Worm (Caenorhabditis elegans) whole organism, early embryonic: ENCODE results near the gene Y54F10AM.11.
"Not testable (repeated sequence)": the region's sequence is repeated elsewhere in the genome, so short reads cannot be mapped to it uniquely, and the experiment has no call there.

Experiments
- B0310.2 ChIP-seq: sonication (generic microtip); optimal IDR thresholded peaks from 2 replicates; lab custom pipeline; 2016; ENCODE audit warnings: mild to moderate bottlenecking, missing genetic modification characterization, missing compliant biosample characterization
- F13C5.2 ChIP-seq: sonication (generic microtip); optimal IDR thresholded peaks from 2 replicates; lab custom pipeline; 2017; ENCODE audit warnings: mild to moderate bottlenecking, missing genetic modification characterization, inconsistent platforms, missing compliant biosample characterization
- aly-1 ChIP-seq: sonication (generic microtip); optimal IDR thresholded peaks from 2 replicates; lab custom pipeline; 2016; ENCODE audit warnings: missing genetic modification characterization, missing compliant biosample characterization
- ama-1 ChIP-seq: fragments of 150-350 bp; optimal IDR thresholded peaks from 2 replicates; lab custom pipeline; 2014
- ceh-13 ChIP-seq: fragments of 200-800 bp; sonication (Bioruptor generic); optimal IDR thresholded peaks from 2 replicates; lab custom pipeline; 2018; ENCODE audit warnings: mild to moderate bottlenecking, missing genetic modification characterization, missing compliant biosample characterization
- ceh-36 ChIP-seq: sonication (generic microtip); optimal IDR thresholded peaks from 2 replicates; lab custom pipeline; 2016; ENCODE audit warnings: missing genetic modification characterization, inconsistent platforms, missing compliant biosample characterization
- ets-7 ChIP-seq: sonication (generic microtip); optimal IDR thresholded peaks from 2 replicates; lab custom pipeline; 2016; ENCODE audit warnings: missing genotype, missing genetic modification characterization, missing compliant biosample characterization
- flt-1 ChIP-seq: fragments of 200-800 bp; sonication (Bioruptor generic); IDR thresholded peaks from 2 replicates; pipeline ENCODE4 v1.3.6; 2022; ENCODE audit warnings: missing genetic modification characterization, missing compliant biosample characterization
- hmbx-1 ChIP-seq: sonication (generic microtip); optimal IDR thresholded peaks from 2 replicates; lab custom pipeline; 2016; ENCODE audit warnings: mild to moderate bottlenecking, missing genetic modification characterization, missing compliant biosample characterization
- hmg-4 ChIP-seq: fragments of 200-800 bp; sonication (Bioruptor generic); optimal IDR thresholded peaks from 2 replicates; lab custom pipeline; 2018; ENCODE audit warnings: mild to moderate bottlenecking, missing genetic modification characterization, missing compliant biosample characterization
- hnd-1 ChIP-seq: sonication (generic microtip); optimal IDR thresholded peaks from 2 replicates; lab custom pipeline; 2016; ENCODE audit warnings: missing genetic modification characterization, missing compliant biosample characterization
- pes-1 ChIP-seq: fragments of 200-800 bp; sonication (Bioruptor generic); IDR thresholded peaks from 2 replicates; pipeline ENCODE4 v1.3.6; 2022; ENCODE audit warnings: missing genetic modification reagents, missing genetic modification characterization, missing compliant biosample characterization
- scrt-1 ChIP-seq: fragments of 200-800 bp; sonication (Bioruptor generic); IDR thresholded peaks from 2 replicates; pipeline ENCODE4 v1.3.6; 2022; ENCODE audit warnings: missing genetic modification characterization, missing compliant biosample characterization
- sea-1 ChIP-seq: fragments of 200-800 bp; sonication (Bioruptor generic); conservative IDR thresholded peaks from 2 replicates; pipeline ENCODE4 v1.3.6; 2022; ENCODE audit warnings: missing genetic modification characterization, missing compliant biosample characterization
- tbx-11 ChIP-seq: fragments of 200-800 bp; sonication (Bioruptor generic); IDR thresholded peaks from 2 replicates; pipeline ENCODE4 v1.3.6; 2022; ENCODE audit warnings: missing genetic modification characterization, missing compliant biosample characterization
- tbx-37 ChIP-seq: fragments of 200-800 bp; sonication (Bioruptor generic); conservative IDR thresholded peaks from 2 replicates; pipeline ENCODE4 v1.3.6; 2022; ENCODE audit warnings: missing genetic modification reagents, missing genetic modification characterization, missing compliant biosample characterization
- tra-4 ChIP-seq: sonication (generic microtip); optimal IDR thresholded peaks from 2 replicates; lab custom pipeline; 2017; ENCODE audit warnings: missing genetic modification characterization, missing compliant biosample characterization

Gene Y54F10AM.11

DNA sequence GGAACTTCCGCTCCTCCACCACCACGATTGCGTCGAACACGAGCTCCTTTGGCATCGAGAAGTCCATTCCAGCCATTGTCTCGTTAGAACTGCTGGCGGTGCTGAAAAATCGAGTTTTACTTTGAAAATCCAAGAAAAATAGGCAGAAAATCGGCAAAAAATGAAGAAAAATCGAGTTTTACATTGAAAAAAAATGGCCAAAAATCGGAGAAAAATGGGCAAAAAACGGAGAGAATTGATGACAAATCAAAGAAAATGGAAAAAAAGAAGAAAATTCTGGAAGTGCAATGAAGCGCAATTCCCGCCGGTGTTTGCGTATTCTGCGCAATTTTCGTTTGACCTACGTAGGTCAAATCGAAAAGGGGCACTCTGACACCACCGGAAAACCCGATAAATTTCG, at the start of gene Y54F10AM.11:
Gene Y54F10AM.11 (minus strand): TSS at position 101 of the 400 bp plus-strand sequence.
- TF ChIP-seq ceh-13 (GFP tag; lab: Kevin White, UChicago); F13C5.2; tbx-37 (GFP tag; lab: Robert Waterston, UW): not testable (repeated sequence)

ce11 chrIII:2607717-2608116, 43.9 kb upstream of the Y54F10AM.11 start, which contains the start of gene Y71H2B.5:
Gene Y71H2B.5 (plus strand): TSS chrIII:2608017.
- TF ChIP-seq ama-1 (lab: Kevin White, UChicago); flt-1 (GFP tag; lab: Robert Waterston, UW); tbx-37 (GFP tag; lab: Robert Waterston, UW): not testable (repeated sequence)

DNA sequence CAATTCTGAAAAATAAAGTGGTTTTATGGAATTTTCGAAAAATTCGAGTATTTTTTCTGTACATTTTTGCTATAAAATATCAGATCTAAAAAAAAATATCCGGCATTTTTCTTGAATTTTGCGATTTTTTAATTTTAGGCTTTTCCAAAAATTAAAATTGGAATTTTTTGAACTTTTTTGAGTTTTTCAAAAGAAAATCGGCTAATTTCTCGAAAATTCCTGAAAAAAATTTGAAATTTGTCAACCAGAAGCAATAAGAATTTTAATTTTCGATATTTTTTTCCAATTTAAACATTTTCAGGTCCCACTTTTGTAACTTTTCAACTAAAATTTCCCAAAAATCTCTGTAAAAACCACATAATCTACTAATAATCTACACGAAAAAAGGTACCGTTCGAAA, 39.9 kb upstream of the Y54F10AM.11 start, which contains the start of gene Y71H2B.11:
Gene Y71H2B.11 (plus strand): TSS at position 301 of the 400 bp plus-strand sequence.
- no peak for TF ChIP-seq flt-1 (GFP tag; lab: Robert Waterston, UW)
- no peak for TF ChIP-seq sea-1
- TF ChIP-seq ets-7, result no peak
- no peak for TF ChIP-seq ceh-36 (tag; lab: Kevin White, UChicago)
- no peak for TF ChIP-seq aly-1 (tag; lab: Kevin White, UChicago)
- no peak for TF ChIP-seq scrt-1
- TF ChIP-seq B0310.2 (tag; lab: Kevin White, UChicago), result no peak
- TF ChIP-seq ama-1 (lab: Kevin White, UChicago), result no peak
- TF ChIP-seq ceh-13 (GFP tag; lab: Kevin White, UChicago), result no peak
- no peak for TF ChIP-seq hmbx-1
- no peak for TF ChIP-seq pes-1 (GFP tag; lab: Robert Waterston, UW)
- no peak for TF ChIP-seq hnd-1 (tag; lab: Kevin White, UChicago)

- no peak for TF ChIP-seq ceh-13 (GFP tag; lab: Kevin White, UChicago)
- no peak for TF ChIP-seq scrt-1
- no peak for TF ChIP-seq F13C5.2
- no peak for TF ChIP-seq flt-1 (GFP tag; lab: Robert Waterston, UW)
- no peak for TF ChIP-seq hmg-4 (GFP tag; lab: Kevin White, UChicago)
- TF ChIP-seq ama-1 (lab: Kevin White, UChicago), result no peak
- TF ChIP-seq pes-1 (GFP tag; lab: Robert Waterston, UW), result no peak
- TF ChIP-seq hmbx-1, result no peak
- no peak for TF ChIP-seq tbx-11 (GFP tag; lab: Robert Waterston, UW)
- TF ChIP-seq hnd-1 (tag; lab: Kevin White, UChicago), result no peak
- TF ChIP-seq tra-4, result no peak
- no peak for TF ChIP-seq B0310.2 (tag; lab: Kevin White, UChicago)
- no peak for TF ChIP-seq ceh-36 (tag; lab: Kevin White, UChicago)
Observed at ce11 chrIII:2598491-2599065, 34.8 kb upstream of the Y54F10AM.11 start.

DNA sequence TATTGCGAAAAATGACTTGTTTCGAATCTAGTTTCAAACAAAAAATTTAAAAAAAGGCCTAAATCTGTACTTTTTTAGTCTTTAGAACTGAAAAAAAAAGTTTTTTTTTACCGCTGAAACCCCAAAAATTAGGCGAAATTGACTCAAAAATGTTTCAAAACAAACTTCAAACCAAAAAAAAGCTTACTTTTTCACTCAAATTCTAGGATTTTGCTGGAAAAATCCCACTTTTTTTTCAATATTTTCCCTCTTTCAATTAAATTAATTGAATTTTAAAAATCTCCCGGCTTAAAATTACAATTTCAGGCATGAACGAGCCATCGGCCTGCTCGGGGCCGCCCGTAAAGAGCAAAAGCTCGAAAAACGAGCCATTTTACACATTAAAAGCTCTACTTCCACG, 34.0 kb upstream of the Y54F10AM.11 start, which contains the start of gene mdt-19:
Gene mdt-19 (plus strand): TSS at position 301 of the 400 bp plus-strand sequence.
- no peak for TF ChIP-seq tra-4
- no peak for TF ChIP-seq aly-1 (tag; lab: Kevin White, UChicago)
- TF ChIP-seq tbx-11 (GFP tag; lab: Robert Waterston, UW), result no peak
- no peak for TF ChIP-seq flt-1 (GFP tag; lab: Robert Waterston, UW)
- no peak for TF ChIP-seq hnd-1 (tag; lab: Kevin White, UChicago)
- TF ChIP-seq ceh-13 (GFP tag; lab: Kevin White, UChicago), result no peak
- TF ChIP-seq pes-1 (GFP tag; lab: Robert Waterston, UW), result no peak
- no peak for TF ChIP-seq ets-7
- no peak for TF ChIP-seq tbx-37 (GFP tag; lab: Robert Waterston, UW)
- TF ChIP-seq hmbx-1, result no peak
- TF ChIP-seq scrt-1, result no peak
- TF ChIP-seq sea-1, result no peak
- TF ChIP-seq hmg-4 (GFP tag; lab: Kevin White, UChicago), result no peak
- TF ChIP-seq ama-1 (lab: Kevin White, UChicago), result no peak
- no peak for TF ChIP-seq ceh-36 (tag; lab: Kevin White, UChicago)
- no peak for TF ChIP-seq B0310.2 (tag; lab: Kevin White, UChicago)
- TF ChIP-seq F13C5.2, result no peak

- TF ChIP-seq flt-1 (GFP tag; lab: Robert Waterston, UW), result peak; percentile 68
- peak; percentile 42 for TF ChIP-seq ceh-36 (tag; lab: Kevin White, UChicago)
- 0 out of 2 replicates have a peak, but pooled peaks have one; percentile 50 for TF ChIP-seq scrt-1
- TF ChIP-seq hnd-1 (tag; lab: Kevin White, UChicago), result no peak
- TF ChIP-seq ceh-13 (GFP tag; lab: Kevin White, UChicago), result no peak
- TF ChIP-seq hmg-4 (GFP tag; lab: Kevin White, UChicago), result peak; percentile 75
- TF ChIP-seq hmbx-1, result no peak
- no peak for TF ChIP-seq aly-1 (tag; lab: Kevin White, UChicago)
- TF ChIP-seq tra-4, result no peak
- peak; percentile 74 for TF ChIP-seq pes-1 (GFP tag; lab: Robert Waterston, UW)
- peak; percentile 65; the same call in 1 of the 2 replicates for TF ChIP-seq tbx-11 (GFP tag; lab: Robert Waterston, UW)
- TF ChIP-seq F13C5.2, result peak; percentile 88
- TF ChIP-seq ama-1 (lab: Kevin White, UChicago), result no peak
- 0 out of 2 replicates have a peak, but pooled peaks have one; percentile 38 for TF ChIP-seq tbx-37 (GFP tag; lab: Robert Waterston, UW)
- TF ChIP-seq sea-1, result 0 out of 2 replicates have a peak, but pooled peaks have one; percentile 11
- TF ChIP-seq B0310.2 (tag; lab: Kevin White, UChicago), result no peak
- no peak for TF ChIP-seq ets-7
Observed at ce11 chrIII:2596984-2597454, 33.2 kb upstream of the Y54F10AM.11 start, which contains the start of gene apb-1. Gene apb-1 (minus strand): TSS chrIII:2597034.

DNA sequence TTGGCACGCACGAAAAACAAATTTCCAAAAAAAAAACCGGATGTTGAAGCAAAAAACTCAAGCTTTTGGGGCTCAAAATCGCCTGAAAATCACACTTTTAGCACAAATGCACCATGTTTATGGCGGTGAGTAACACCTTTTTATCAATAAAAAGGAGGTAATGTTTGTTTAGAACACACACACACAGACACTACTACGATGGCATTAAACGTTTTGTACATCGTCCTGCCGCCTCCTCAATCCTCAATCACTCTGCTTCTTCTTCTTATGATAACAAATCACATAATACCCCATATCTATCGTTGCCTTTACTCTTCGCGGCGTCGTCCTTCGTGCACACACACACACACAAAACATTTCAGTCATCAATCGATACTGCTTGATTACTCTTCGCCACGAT, 22.4 kb upstream of the Y54F10AM.11 start, which contains the start of gene gpa-17:
Gene gpa-17 (plus strand): TSS at position 363 of the 400 bp plus-strand sequence.
- no peak for TF ChIP-seq ceh-36 (tag; lab: Kevin White, UChicago)
- no peak for TF ChIP-seq hnd-1 (tag; lab: Kevin White, UChicago)
- TF ChIP-seq ceh-13 (GFP tag; lab: Kevin White, UChicago), result no peak
- no peak for TF ChIP-seq tbx-11 (GFP tag; lab: Robert Waterston, UW)
- TF ChIP-seq flt-1 (GFP tag; lab: Robert Waterston, UW), result no peak
- no peak for TF ChIP-seq B0310.2 (tag; lab: Kevin White, UChicago)
- TF ChIP-seq tra-4, result no peak
- no peak for TF ChIP-seq pes-1 (GFP tag; lab: Robert Waterston, UW)
- TF ChIP-seq ama-1 (lab: Kevin White, UChicago), result no peak
- no peak for TF ChIP-seq F13C5.2
- TF ChIP-seq aly-1 (tag; lab: Kevin White, UChicago), result no peak
- no peak for TF ChIP-seq tbx-37 (GFP tag; lab: Robert Waterston, UW)
- no peak for TF ChIP-seq scrt-1
